Worm (Caenorhabditis elegans) whole organism, L4 larva: ENCODE data around the gene ddx-23.

ENCODE experiments used
- D1046.2 ChIP-seq: fragments of 200-800 bp; sonication (Bioruptor generic); IDR thresholded peaks from 2 replicates; pipeline ENCODE4 v1.3.6; 2022; ENCODE audit warnings: missing genetic modification characterization, missing compliant biosample characterization
- F49E8.2 ChIP-seq: sonication (generic microtip); optimal IDR thresholded peaks from 2 replicates; lab custom pipeline; 2016; ENCODE audit warnings: missing compliant biosample characterization, mild to moderate bottlenecking, missing genetic modification characterization, borderline replicate concordance
- T20F7.1 ChIP-seq: fragments of 200-800 bp; sonication (Bioruptor generic); optimal IDR thresholded peaks from 2 replicates; lab custom pipeline; 2018; ENCODE audit warnings: mild to moderate bottlenecking, missing genetic modification characterization, missing compliant biosample characterization
- Y105C5A.15 ChIP-seq: fragments of 200-800 bp; sonication (Bioruptor generic); IDR thresholded peaks from 2 replicates; pipeline ENCODE4 v1.3.6; 2022; ENCODE audit warnings: missing genetic modification characterization, missing compliant biosample characterization
- aha-1 ChIP-seq: fragments of 150-350 bp; peaks from one replicate; lab custom pipeline; 2014; ENCODE audit warnings: missing biosample characterization, missing genetic modification characterization
- aly-2 ChIP-seq: sonication (generic microtip); optimal IDR thresholded peaks from 2 replicates; lab custom pipeline; 2018; ENCODE audit warnings: missing biosample characterization, missing genetic modification characterization
- arid-1 ChIP-seq: fragments of 200-800 bp; sonication (Bioruptor generic); conservative IDR thresholded peaks from 2 replicates; pipeline ENCODE4 v1.3.6; 2022; ENCODE audit warnings: missing genetic modification reagents, missing genetic modification characterization, missing compliant biosample characterization
- ceh-32 ChIP-seq: sonication (generic microtip); optimal IDR thresholded peaks from 2 replicates; lab custom pipeline; 2016; ENCODE audit warnings: mild to moderate bottlenecking, missing genetic modification characterization, missing compliant biosample characterization; ENCODE audit not compliant: poor library complexity
- daf-16 ChIP-seq, 3 experiments: sonication (generic microtip); optimal IDR thresholded peaks; 2 replicates each; lab custom pipeline; 2016 to 2017; ENCODE audit warnings: missing genetic modification characterization in 3 of 3, missing genetic modification reagents in 3 of 3, mild to moderate bottlenecking in 2 of 3, missing compliant biosample characterization in 2 of 3, missing biosample characterization in 1 of 3, moderate library complexity in 1 of 3
- dmd-6 ChIP-seq: fragments of 200-800 bp; sonication (Bioruptor generic); IDR thresholded peaks from 2 replicates; pipeline ENCODE4 v1.3.6; 2022; ENCODE audit warnings: missing genetic modification reagents, missing genetic modification characterization, missing compliant biosample characterization
- dve-1 ChIP-seq: sonication (generic microtip); optimal IDR thresholded peaks from 2 replicates; lab custom pipeline; 2017; ENCODE audit warnings: antibody characterized with exemption, mild to moderate bottlenecking, missing genetic modification characterization, missing compliant biosample characterization; ENCODE audit not compliant: insufficient read depth
- gei-8 ChIP-seq: fragments of 200-800 bp; sonication (Bioruptor generic); optimal IDR thresholded peaks from 2 replicates; lab custom pipeline; 2018; ENCODE audit warnings: mild to moderate bottlenecking, missing genetic modification characterization, missing compliant biosample characterization
- hif-1 ChIP-seq, 2 experiments: sonication (generic microtip); optimal IDR thresholded peaks; 2 replicates each; lab custom pipeline; 2016 to 2017; ENCODE audit warnings: missing compliant biosample characterization in 2 of 2, missing genetic modification characterization in 2 of 2, missing genetic modification reagents in 2 of 2, missing genotype in 2 of 2, mild to moderate bottlenecking in 1 of 2
- hlh-11 ChIP-seq: fragments of 200-800 bp; sonication (Bioruptor generic); optimal IDR thresholded peaks from 2 replicates; lab custom pipeline; 2018; ENCODE audit warnings: mild to moderate bottlenecking, missing genetic modification characterization, missing compliant biosample characterization
- hlh-30 ChIP-seq: sonication (generic microtip); optimal IDR thresholded peaks from 2 replicates; lab custom pipeline; 2017; ENCODE audit warnings: antibody characterized with exemption, mild to moderate bottlenecking, missing genetic modification characterization, missing compliant biosample characterization; ENCODE audit not compliant: insufficient read depth
- hmg-1.1 ChIP-seq: fragments of 200-800 bp; sonication (Bioruptor generic); IDR thresholded peaks from 2 replicates; pipeline ENCODE4 v1.3.6; 2022; ENCODE audit warnings: missing genetic modification reagents, missing genetic modification characterization, missing compliant biosample characterization
- lin-13 ChIP-seq: fragments of 150-350 bp; optimal IDR thresholded peaks from 2 replicates; lab custom pipeline; 2014; ENCODE audit warnings: missing biosample characterization, missing genetic modification reagents, missing genetic modification characterization
- lin-15B ChIP-seq: fragments of 150-350 bp; sonication (generic microtip); optimal IDR thresholded peaks from 3 replicates; lab custom pipeline; 2014; ENCODE audit warnings: missing biosample characterization, missing genetic modification characterization
- lin-38 ChIP-seq: fragments of 200-800 bp; sonication (Bioruptor generic); IDR thresholded peaks from 2 replicates; pipeline ENCODE4 v1.3.6; 2022; ENCODE audit warnings: missing genetic modification reagents, missing genetic modification characterization, missing compliant biosample characterization
- lir-3 ChIP-seq: sonication (generic microtip); optimal IDR thresholded peaks from 2 replicates; lab custom pipeline; 2016; ENCODE audit warnings: mild to moderate bottlenecking, missing genetic modification characterization, missing compliant biosample characterization
- lsy-2 ChIP-seq, 2 experiments: fragments of 150-350 bp in 1 of 2; sonication (generic microtip) in 1 of 2; optimal IDR thresholded peaks; 2 replicates each; lab custom pipeline; 2014 to 2017; ENCODE audit warnings: missing biosample characterization in 2 of 2, missing genetic modification characterization in 2 of 2
- mdl-1 ChIP-seq, 2 experiments: fragments of 150-350 bp in 1 of 2; sonication (generic microtip) in 1 of 2; optimal IDR thresholded peaks; 2 replicates each; lab custom pipeline; 2014 to 2017; ENCODE audit warnings: missing biosample characterization in 2 of 2, missing genetic modification characterization in 2 of 2
- mdt-29 ChIP-seq: fragments of 200-800 bp; sonication (Bioruptor generic); IDR thresholded peaks from 2 replicates; pipeline ENCODE4 v1.3.6; 2022; ENCODE audit warnings: missing genetic modification reagents, missing genetic modification characterization, missing compliant biosample characterization
- mep-1 ChIP-seq: fragments of 150-350 bp; sonication (generic microtip); optimal IDR thresholded peaks from 3 replicates; lab custom pipeline; 2014; ENCODE audit warnings: missing biosample characterization, missing genetic modification characterization
- mes-2 ChIP-seq: sonication (generic microtip); optimal IDR thresholded peaks from 2 replicates; lab custom pipeline; 2016; ENCODE audit warnings: missing genotype, mild to moderate bottlenecking, missing genetic modification characterization, missing compliant biosample characterization; ENCODE audit not compliant: poor library complexity, severe bottlenecking
- nhr-10 ChIP-seq: fragments of 150-350 bp; optimal IDR thresholded peaks from 2 replicates; lab custom pipeline; 2014; ENCODE audit warnings: missing biosample characterization, missing genetic modification characterization
- nhr-28 ChIP-seq: fragments of 150-350 bp; optimal IDR thresholded peaks from 2 replicates; lab custom pipeline; 2014; ENCODE audit warnings: missing biosample characterization, missing genetic modification characterization
- nhr-41 ChIP-seq: fragments of 200-800 bp; sonication (Bioruptor generic); IDR thresholded peaks from 2 replicates; pipeline ENCODE4 v1.3.6; 2022; ENCODE audit warnings: missing genetic modification reagents, missing genetic modification characterization, missing compliant biosample characterization
- nhr-48 ChIP-seq: sonication (generic microtip); optimal IDR thresholded peaks from 2 replicates; lab custom pipeline; 2016; ENCODE audit warnings: mild to moderate bottlenecking, missing genetic modification characterization, missing compliant biosample characterization
- php-3 ChIP-seq: fragments of 200-800 bp; sonication (Bioruptor generic); IDR thresholded peaks from 2 replicates; pipeline ENCODE4 v1.3.6; 2022; ENCODE audit warnings: missing genetic modification reagents, missing genetic modification characterization, missing compliant biosample characterization
- pqm-1 ChIP-seq: sonication (generic microtip); optimal IDR thresholded peaks from 2 replicates; lab custom pipeline; 2017; ENCODE audit warnings: missing biosample characterization, missing genetic modification characterization
- rbr-2 ChIP-seq: sonication (generic microtip); optimal IDR thresholded peaks from 2 replicates; lab custom pipeline; 2016; ENCODE audit warnings: missing genotype, missing genetic modification characterization, missing compliant biosample characterization
- saeg-2 ChIP-seq: fragments of 200-800 bp; sonication (Bioruptor generic); IDR thresholded peaks from 2 replicates; pipeline ENCODE4 v1.3.6; 2022; ENCODE audit warnings: missing genetic modification reagents, missing genetic modification characterization, missing compliant biosample characterization
- snpc-1.2 ChIP-seq: fragments of 200-800 bp; sonication (Bioruptor generic); IDR thresholded peaks from 2 replicates; pipeline ENCODE4 v1.3.6; 2022; ENCODE audit warnings: missing genetic modification reagents, missing genetic modification characterization, missing compliant biosample characterization
- snpc-4 ChIP-seq: fragments of 150-350 bp; optimal IDR thresholded peaks from 2 replicates; lab custom pipeline; 2014; ENCODE audit warnings: missing biosample characterization, missing genetic modification characterization
- unc-39 ChIP-seq: sonication (generic microtip); optimal IDR thresholded peaks from 2 replicates; lab custom pipeline; 2017; ENCODE audit warnings: missing biosample characterization, missing genetic modification characterization
- unc-62 ChIP-seq, 3 experiments: fragments of 150-350 bp in 1 of 3; sonication (generic microtip); optimal IDR thresholded peaks in 2 of 3; peaks in 1 of 3; 1 replicate in 1 of 3; 2 replicates in 2 of 3; lab custom pipeline; 2014 to 2017; ENCODE audit warnings: missing biosample characterization in 3 of 3, missing genetic modification characterization in 3 of 3, missing genetic modification reagents in 3 of 3, missing genotype in 1 of 3
- zag-1 ChIP-seq: fragments of 150-350 bp; optimal IDR thresholded peaks from 2 replicates; lab custom pipeline; 2014; ENCODE audit warnings: missing biosample characterization, missing genetic modification characterization
- zip-2 ChIP-seq: fragments of 150-350 bp; optimal IDR thresholded peaks from 2 replicates; lab custom pipeline; 2014; ENCODE audit warnings: missing biosample characterization, missing genetic modification characterization
- ztf-7 ChIP-seq: fragments of 150-350 bp; optimal IDR thresholded peaks from 2 replicates; lab custom pipeline; 2014; ENCODE audit warnings: missing biosample characterization, missing genetic modification characterization

ddx-23 gene

DNA sequence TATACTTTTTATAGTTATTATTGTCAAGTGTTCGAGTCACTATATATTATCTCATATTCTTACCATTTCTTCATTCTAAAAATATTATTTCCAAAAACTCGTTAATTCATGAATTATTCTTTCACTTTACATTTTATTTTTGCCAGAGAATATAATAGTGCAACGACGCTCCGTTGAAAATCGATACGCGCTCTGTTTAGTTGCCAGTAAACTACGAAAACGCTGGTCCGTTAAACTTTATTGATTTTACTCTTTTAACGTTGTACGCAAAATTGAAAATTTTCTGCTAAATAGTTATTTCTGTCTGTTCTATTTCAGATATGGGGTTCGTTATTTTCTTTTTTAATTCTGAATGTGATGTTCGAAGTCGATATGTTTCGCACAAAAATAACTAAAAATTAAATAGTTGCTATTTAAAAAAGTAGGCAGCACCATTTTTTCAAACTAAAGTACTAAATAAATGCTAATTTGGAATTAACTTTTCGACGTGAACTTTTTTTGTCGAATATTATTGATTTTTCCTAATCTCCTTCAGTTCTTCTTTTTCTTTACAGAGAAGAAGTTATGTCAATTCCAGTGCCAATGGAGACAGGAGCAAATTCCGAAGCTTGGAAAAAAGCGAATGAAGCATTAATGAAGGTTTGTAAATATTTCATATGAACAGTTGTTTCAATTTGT, 26.4 kb upstream of the ddx-23 start, which contains the start of gene hpo-10 (continued):
- no peak for TF ChIP-seq gei-8 (GFP tag; lab: Kevin White, UChicago)
- no peak for TF ChIP-seq mdl-1 (tag; optimal IDR thresholded peaks at IDR 0.05; lab: Kevin White, UChicago)
- no peak for TF ChIP-seq rbr-2 (tag; lab: Kevin White, UChicago)
- TF ChIP-seq zag-1 (tag; lab: Kevin White, UChicago), result no peak
- no peak for TF ChIP-seq lir-3 (tag; lab: Kevin White, UChicago)

DNA sequence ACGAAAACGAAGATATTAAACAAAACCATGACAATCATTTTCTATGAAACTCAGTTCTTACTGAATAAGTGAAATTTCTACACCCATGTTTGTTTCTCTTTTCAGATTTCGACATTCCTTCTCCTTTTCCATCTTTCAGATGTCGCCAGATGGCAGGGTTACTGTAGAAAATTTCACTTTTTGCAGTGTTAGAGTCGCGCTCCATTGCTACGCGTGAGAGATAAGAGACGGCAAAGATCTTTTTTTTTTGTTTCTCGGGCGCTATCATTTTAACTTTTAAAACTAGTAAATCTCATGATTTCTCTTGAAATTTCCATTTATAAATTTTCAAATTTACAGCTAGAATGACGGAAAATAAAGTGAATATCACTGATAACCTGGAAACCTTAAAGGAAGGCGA, 25.1 kb upstream of the ddx-23 start, which contains the start of the genes mig-21 and F01F1.2:
mig-21 (minus strand) TSS at position 166 of the 400 bp plus-strand sequence.
F01F1.2 (plus strand) TSS at position 340 of the 400 bp plus-strand sequence.
- TF ChIP-seq mes-2 (peak; percentile 31), snpc-4 (tag; lab: Kevin White, UChicago) (no peak), aly-2 (tag; lab: Kevin White, UChicago) (no peak), lin-38 (GFP tag; lab: Robert Waterston, UW) (peak; percentile 49; the same call in 1 of the 2 replicates), lsy-2 (tag; optimal IDR thresholded peaks at IDR 0.05; lab: Kevin White, UChicago) (peak in 1 of 2 experiments; percentile 75), hif-1 (tag; optimal IDR thresholded peaks at IDR 0.05; lab: Kevin White, UChicago) (no peak)
- TF ChIP-seq, all 104 proteins: peak for 3

DNA sequence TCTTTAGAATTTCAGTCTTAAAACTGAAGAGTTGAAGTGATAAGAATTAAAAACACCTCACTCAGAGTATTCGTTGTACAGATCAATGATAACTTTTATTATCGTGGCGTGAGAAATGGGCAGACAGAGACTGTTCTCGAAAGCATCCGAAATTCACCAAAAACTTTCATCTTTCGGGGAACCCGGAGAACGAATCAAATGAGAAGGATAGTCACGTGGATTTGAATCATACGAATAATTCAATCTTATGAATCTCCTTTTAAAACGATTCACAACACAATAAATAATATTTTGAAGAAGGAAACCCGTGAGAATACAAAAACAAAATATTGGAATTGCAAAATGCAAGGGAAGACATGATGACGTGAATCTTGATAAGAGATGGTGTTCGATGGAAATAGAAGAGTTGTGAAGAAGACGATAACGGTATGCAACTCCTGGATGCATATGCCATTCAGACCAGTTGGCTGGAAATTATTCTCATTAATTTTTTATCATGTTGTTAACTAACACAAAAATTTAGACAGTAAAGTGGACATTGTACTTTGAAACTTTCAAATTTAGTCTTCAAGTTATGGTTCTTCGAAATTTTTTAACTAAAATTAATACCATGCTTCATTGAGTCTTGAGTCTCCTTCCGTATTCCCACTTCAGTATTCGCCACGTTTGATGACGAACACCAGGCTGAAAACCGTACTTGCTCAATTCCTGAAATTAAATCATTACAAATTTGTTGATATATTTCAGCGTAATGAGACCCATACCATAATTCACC, 24.0 kb upstream of the ddx-23 start:
- TF ChIP-seq nhr-41 (GFP tag; lab: Robert Waterston, UW) (no peak), dmd-6 (peak; percentile 57), zag-1 (tag; lab: Kevin White, UChicago) (no peak), aly-2 (tag; lab: Kevin White, UChicago) (no peak), daf-16 (GFP tag; optimal IDR thresholded peaks at IDR 0.05; lab: Kevin White, UChicago) (no peak), daf-16 (tag; optimal IDR thresholded peaks at IDR 0.05; lab: Kevin White, UChicago) (peak; percentile 61), F49E8.2 (tag; lab: Kevin White, UChicago) (no peak), lin-15B (tag; lab: Kevin White, UChicago) (no peak), lir-3 (tag; lab: Kevin White, UChicago) (no peak), ceh-32 (tag; lab: Kevin White, UChicago) (no peak), zip-2 (no peak), nhr-10 (no peak), saeg-2 (GFP tag; lab: Robert Waterston, UW) (no peak), hmg-1.1 (0 out of 2 replicates have a peak, but pooled peaks have one; percentile 12), snpc-4 (tag; lab: Kevin White, UChicago) (no peak), dve-1 (tag; lab: Kevin White, UChicago) (peak; percentile 80), ztf-7 (tag; lab: Kevin White, UChicago) (no peak), unc-62 (GFP tag; optimal IDR thresholded peaks at IDR 0.05 in 1 of 2; lab: Kevin White, UChicago) (peak in 1 of 2 experiments; percentile 72), unc-62 (tag; optimal IDR thresholded peaks at IDR 0.05; lab: Kevin White, UChicago) (no peak), snpc-1.2 (no peak), nhr-48 (tag; lab: Kevin White, UChicago) (no peak), mdt-29 (peak; percentile 96), hlh-11 (tag; lab: Kevin White, UChicago) (peak; percentile 65), unc-39 (tag; lab: Kevin White, UChicago) (no peak), aha-1 (tag; lab: Kevin White, UChicago) (peak; percentile 78), arid-1 (GFP tag; lab: Robert Waterston, UW) (no peak), T20F7.1 (GFP tag; lab: Kevin White, UChicago) (no peak), mep-1 (tag; lab: Kevin White, UChicago) (peak; percentile 34), nhr-28 (tag; lab: Kevin White, UChicago) (peak; percentile 57), pqm-1 (tag; lab: Kevin White, UChicago) (no peak), php-3 (GFP tag; lab: Robert Waterston, UW) (0 out of 2 replicates have a peak, but pooled peaks have one; percentile 18), lin-13 (GFP tag; lab: Kevin White, UChicago) (no peak), D1046.2 (no peak), hlh-30 (tag; lab: Kevin White, UChicago) (peak; percentile 83), Y105C5A.15 (GFP tag; lab: Robert Waterston, UW) (no peak), lsy-2 (tag; optimal IDR thresholded peaks at IDR 0.05; lab: Kevin White, UChicago) (no peak)
